Worm (Caenorhabditis elegans) whole organism, young adult: ENCODE data around the gene ztf-9.
A peak's percentile ranks its signal among the peaks of the same experiment; 100 is the strongest.

Source experiments
- B0035.1 ChIP-seq: sonication (generic microtip); optimal IDR thresholded peaks from 2 replicates; lab custom pipeline; 2016; ENCODE audit warnings: missing genetic modification characterization, mild to moderate bottlenecking, missing compliant biosample characterization, missing genotype, missing genetic modification reagents
- B0261.1 ChIP-seq: sonication (generic microtip); optimal IDR thresholded peaks from 2 replicates; lab custom pipeline; 2016; ENCODE audit warnings: mild to moderate bottlenecking, missing genetic modification characterization, moderate library complexity, missing compliant biosample characterization
- D2030.7 ChIP-seq: fragments of 200-800 bp; sonication (Bioruptor generic); IDR thresholded peaks from 2 replicates; pipeline ENCODE4 v1.3.6; 2022; ENCODE audit warnings: missing genetic modification reagents, missing genetic modification characterization, missing compliant biosample characterization
- T07F8.4 ChIP-seq: sonication (generic microtip); optimal IDR thresholded peaks from 2 replicates; lab custom pipeline; 2016; ENCODE audit warnings: mild to moderate bottlenecking, missing genetic modification characterization, moderate library complexity, missing compliant biosample characterization
- Y67H2A.10 ChIP-seq: fragments of 200-800 bp; sonication (Bioruptor generic); conservative IDR thresholded peaks from 2 replicates; pipeline ENCODE4 v1.3.6; 2022; ENCODE audit warnings: missing genetic modification reagents, missing genetic modification characterization, missing compliant biosample characterization
- aptf-2 ChIP-seq: fragments of 200-800 bp; sonication (Bioruptor generic); conservative IDR thresholded peaks from 2 replicates; pipeline ENCODE4 v1.3.6; 2022; ENCODE audit warnings: missing genetic modification reagents, missing genetic modification characterization, missing compliant biosample characterization
- attf-6 ChIP-seq: fragments of 200-800 bp; sonication (Bioruptor generic); IDR thresholded peaks from 2 replicates; pipeline ENCODE4 v1.3.6; 2022; ENCODE audit warnings: missing genetic modification reagents, missing genetic modification characterization, missing compliant biosample characterization
- ceh-100 ChIP-seq: fragments of 200-800 bp; sonication (Bioruptor generic); IDR thresholded peaks from 2 replicates; pipeline ENCODE4 v1.3.6; 2022; ENCODE audit warnings: missing genetic modification reagents, missing genetic modification characterization, missing compliant biosample characterization
- ceh-27 ChIP-seq: fragments of 200-800 bp; sonication (Bioruptor generic); optimal IDR thresholded peaks from 2 replicates; lab custom pipeline; 2018; ENCODE audit warnings: mild to moderate bottlenecking, missing genetic modification characterization, moderate library complexity, missing compliant biosample characterization
- dox-1 ChIP-seq: fragments of 200-800 bp; sonication (Bioruptor generic); IDR thresholded peaks from 2 replicates; pipeline ENCODE4 v1.3.6; 2022; ENCODE audit warnings: missing genetic modification reagents, missing genetic modification characterization, missing compliant biosample characterization
- dpl-1 ChIP-seq: fragments of 150-350 bp; optimal IDR thresholded peaks from 2 replicates; lab custom pipeline; 2014; ENCODE audit warnings: missing biosample characterization, missing genetic modification reagents, missing genetic modification characterization
- efl-1 ChIP-seq: fragments of 150-350 bp; optimal IDR thresholded peaks from 2 replicates; lab custom pipeline; 2014; ENCODE audit warnings: missing biosample characterization, missing genetic modification reagents, missing genetic modification characterization
- hlh-12 ChIP-seq: sonication (generic microtip); optimal IDR thresholded peaks from 2 replicates; lab custom pipeline; 2016; ENCODE audit warnings: missing genetic modification characterization, missing compliant biosample characterization
- lin-54 ChIP-seq: fragments of 200-800 bp; sonication (Bioruptor generic); optimal IDR thresholded peaks from 2 replicates; lab custom pipeline; 2018; ENCODE audit warnings: mild to moderate bottlenecking, missing genetic modification characterization, missing compliant biosample characterization
- lsl-1 ChIP-seq: fragments of 200-800 bp; sonication (Bioruptor generic); optimal IDR thresholded peaks from 2 replicates; lab custom pipeline; 2018; ENCODE audit warnings: mild to moderate bottlenecking, missing genetic modification characterization, moderate library complexity, missing compliant biosample characterization
- madf-3 ChIP-seq: fragments of 200-800 bp; sonication (Bioruptor generic); IDR thresholded peaks from 2 replicates; pipeline ENCODE4 v1.3.6; 2022; ENCODE audit warnings: missing genetic modification reagents, missing genetic modification characterization, missing compliant biosample characterization
- madf-6 ChIP-seq: fragments of 200-800 bp; sonication (Bioruptor generic); IDR thresholded peaks from 2 replicates; pipeline ENCODE4 v1.3.6; 2022; ENCODE audit warnings: missing genetic modification reagents, missing genetic modification characterization, missing compliant biosample characterization
- sdz-38 ChIP-seq: sonication (generic microtip); optimal IDR thresholded peaks from 2 replicates; lab custom pipeline; 2016; ENCODE audit warnings: missing genotype, missing genetic modification characterization, missing compliant biosample characterization
- somi-1 ChIP-seq: fragments of 200-800 bp; sonication (Bioruptor generic); optimal IDR thresholded peaks from 2 replicates; lab custom pipeline; 2018; ENCODE audit warnings: mild to moderate bottlenecking, missing genetic modification characterization, missing compliant biosample characterization
- unc-130 ChIP-seq: sonication (generic microtip); optimal IDR thresholded peaks from 2 replicates; lab custom pipeline; 2016; ENCODE audit warnings: missing genetic modification reagents, missing genetic modification characterization, missing compliant biosample characterization
- ztf-3 ChIP-seq: fragments of 200-800 bp; sonication (Bioruptor generic); optimal IDR thresholded peaks from 2 replicates; lab custom pipeline; 2018; ENCODE audit warnings: mild to moderate bottlenecking, missing genetic modification characterization, missing compliant biosample characterization
- ztf-6 ChIP-seq: fragments of 200-800 bp; sonication (Bioruptor generic); IDR thresholded peaks from 2 replicates; pipeline ENCODE4 v1.3.6; 2022; ENCODE audit warnings: missing genetic modification reagents, missing genetic modification characterization, missing compliant biosample characterization

The ztf-9 gene

DNA sequence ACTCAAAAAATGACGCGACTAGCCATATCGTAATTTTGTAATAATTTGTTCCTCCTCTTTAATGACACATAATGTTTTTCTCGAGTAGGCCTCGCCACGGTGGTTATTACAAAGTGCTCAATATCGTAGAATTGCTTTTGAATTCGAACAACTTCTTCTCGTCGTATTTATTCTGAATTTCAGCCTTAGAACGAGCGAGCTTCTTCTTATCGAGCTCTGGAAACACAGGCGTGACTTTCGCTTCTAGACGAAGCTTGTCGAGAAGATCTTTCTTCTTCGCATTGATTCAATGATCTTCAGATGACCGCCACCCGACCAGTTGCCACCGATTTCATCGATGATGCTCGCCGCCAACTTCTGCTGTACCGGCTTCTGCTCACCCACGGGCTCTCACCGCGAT is 40.7 kb downstream of the ztf-9 start, which contains the start of gene T06E4.21:
T06E4.21 (plus strand) TSS at position 301 of the 400 bp plus-strand sequence.
- TF ChIP-seq ztf-3 (no peak), dox-1 (no peak), somi-1 (GFP tag; lab: Kevin White, UChicago) (no peak), ceh-100 (GFP tag; lab: Robert Waterston, UW) (no peak), T07F8.4 (tag; lab: Kevin White, UChicago) (no peak), B0261.1 (tag; lab: Kevin White, UChicago) (no peak), Y67H2A.10 (GFP tag; lab: Robert Waterston, UW) (no peak), lsl-1 (GFP tag; lab: Kevin White, UChicago) (no peak), ceh-27 (GFP tag; lab: Kevin White, UChicago) (no peak), sdz-38 (tag; lab: Kevin White, UChicago) (no peak), unc-130 (GFP tag; lab: Kevin White, UChicago) (no peak), madf-3 (GFP tag; lab: Robert Waterston, UW) (no peak), ztf-6 (GFP tag; lab: Robert Waterston, UW) (no peak)

DNA sequence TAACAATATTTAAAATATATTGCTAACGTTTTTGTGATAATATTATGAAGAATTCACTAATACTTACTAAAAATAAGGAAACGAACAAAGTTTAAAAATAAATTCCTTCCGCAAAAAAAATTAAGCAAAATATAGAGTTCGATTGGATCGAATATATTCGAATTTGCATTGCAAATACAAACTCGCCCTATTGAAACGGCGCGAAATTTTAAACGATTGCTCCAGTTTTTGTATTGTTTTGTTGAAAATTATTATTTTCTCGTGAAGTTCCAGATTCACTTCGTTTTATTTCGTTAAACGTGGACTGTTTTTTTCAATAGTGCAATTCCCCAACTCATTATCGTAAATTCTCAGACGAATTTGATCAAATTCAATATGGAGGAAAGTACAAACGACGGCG is 46.5 kb downstream of the ztf-9 start, which contains the start of the genes atl-1 and hcp-2:
atl-1 (minus strand) TSS at position 89 of the 400 bp plus-strand sequence.
hcp-2 (plus strand) TSS at position 353 of the 400 bp plus-strand sequence.
- TF ChIP-seq attf-6 (GFP tag; lab: Robert Waterston, UW), result no peak
- no peak for TF ChIP-seq B0035.1
- peak; percentile 48; the same call in 1 of the 2 replicates for TF ChIP-seq madf-6 (GFP tag; lab: Robert Waterston, UW)
- TF ChIP-seq D2030.7, result 0 out of 2 replicates have a peak, but pooled peaks have one; percentile 14
- TF ChIP-seq aptf-2, result no peak
- TF ChIP-seq dpl-1 (GFP tag; lab: Kevin White, UChicago), result peak; percentile 34
- peak; percentile 26 for TF ChIP-seq lsl-1 (GFP tag; lab: Kevin White, UChicago)
- no peak for TF ChIP-seq hlh-12
- peak; percentile 74 for TF ChIP-seq efl-1 (GFP tag; lab: Kevin White, UChicago)
- peak; percentile 3 for TF ChIP-seq lin-54 (GFP tag; lab: Kevin White, UChicago)
